Fruit fly (Drosophila melanogaster): Measurements from ENCODE around the gene CG3448.

Gene CG3448

dm6 chr3L:9446731-9447238 is 4.6 kb downstream of the CG3448 start, which contains the start of gene CG3529:
Gene CG3529, plus strand, starts transcription at chr3L:9446864.
- no peak for TF ChIP-seq br (GFP tag; optimal IDR thresholded peaks at IDR 0.05)
- no peak for TF ChIP-seq Abd-B (GFP tag; optimal IDR thresholded peaks at IDR 0.05)
- no peak for TF ChIP-seq woc (GFP tag; optimal IDR thresholded peaks at IDR 0.05)
- no peak for TF ChIP-seq lola (GFP tag; optimal IDR thresholded peaks at IDR 0.05)
- TF ChIP-seq GATAd (GFP tag; optimal IDR thresholded peaks at IDR 0.05): no peak
- TF ChIP-seq fru (GFP tag; optimal IDR thresholded peaks at IDR 0.05): peak; percentile 32
- no peak for TF ChIP-seq Hr78 (GFP tag; optimal IDR thresholded peaks at IDR 0.05)
- TF ChIP-seq Myc (optimal IDR thresholded peaks at IDR 0.05): no peak
- peak; percentile 26 for TF ChIP-seq Hnf4 (GFP tag; optimal IDR thresholded peaks at IDR 0.05)
- TF ChIP-seq ey (GFP tag; optimal IDR thresholded peaks at IDR 0.05): peak; percentile 9
- TF ChIP-seq Mio (GFP tag; optimal IDR thresholded peaks at IDR 0.05): no peak
- TF ChIP-seq brk (GFP tag; optimal IDR thresholded peaks at IDR 0.05): peak; percentile 41
- TF ChIP-seq Dif (GFP tag; optimal IDR thresholded peaks at IDR 0.05; ENCODE audit: partially characterized antibody): no peak
- no peak for TF ChIP-seq dmrt93B (GFP tag; optimal IDR thresholded peaks at IDR 0.05)
- no peak for TF ChIP-seq h (GFP tag; optimal IDR thresholded peaks at IDR 0.05)
- peak; percentile 53 for TF ChIP-seq Sp1 (GFP tag; optimal IDR thresholded peaks at IDR 0.05)
- peak; percentile 12 for TF ChIP-seq CG9705 (GFP tag; optimal IDR thresholded peaks at IDR 0.05)
- no peak for TF ChIP-seq usp (GFP tag; optimal IDR thresholded peaks at IDR 0.05)
- peak; percentile 36 for TF ChIP-seq rgr (GFP tag; optimal IDR thresholded peaks at IDR 0.05)
- no peak for TF ChIP-seq sv (GFP tag; optimal IDR thresholded peaks at IDR 0.05)
- TF ChIP-seq pan (optimal IDR thresholded peaks at IDR 0.05): no peak
- TF ChIP-seq HLH106 (tag; optimal IDR thresholded peaks at IDR 0.05): peak; percentile 56
- no peak for TF ChIP-seq Vsx2 (GFP tag; optimal IDR thresholded peaks at IDR 0.05; ENCODE audit: partially characterized antibody)
- no peak for TF ChIP-seq N (GFP tag; optimal IDR thresholded peaks at IDR 0.05)
- no peak for TF ChIP-seq dl (GFP tag; optimal IDR thresholded peaks at IDR 0.05; ENCODE audit: insufficient read depth in 1 of 2, partially characterized antibody in 2 of 2)
- TF ChIP-seq CrebA (GFP tag; optimal IDR thresholded peaks at IDR 0.05; ENCODE audit: borderline replicate concordance): no peak
- no peak for TF ChIP-seq CG32264 (GFP tag; optimal IDR thresholded peaks at IDR 0.05)
- no peak for TF ChIP-seq psq (GFP tag; optimal IDR thresholded peaks at IDR 0.05)
- TF ChIP-seq tai (GFP tag; optimal IDR thresholded peaks at IDR 0.05): no peak
- no peak for TF ChIP-seq Jra (GFP tag; optimal IDR thresholded peaks at IDR 0.05)
- TF ChIP-seq sage (GFP tag; optimal IDR thresholded peaks at IDR 0.05): peak; percentile 28
- no peak for TF ChIP-seq OdsH (GFP tag; optimal IDR thresholded peaks at IDR 0.05)
- TF ChIP-seq jim (GFP tag; optimal IDR thresholded peaks at IDR 0.05): peak; percentile 63
- peak in 1 of 2 experiments; percentile 38 for TF ChIP-seq foxo (GFP tag; optimal IDR thresholded peaks at IDR 0.05)
- TF ChIP-seq Dfd (GFP tag; optimal IDR thresholded peaks at IDR 0.05): no peak
- no peak for TF ChIP-seq Rel (GFP tag; optimal IDR thresholded peaks at IDR 0.05)
- peak; percentile 61 for TF ChIP-seq Rel (tag; optimal IDR thresholded peaks at IDR 0.05)
- no peak for TF ChIP-seq Hr83 (GFP tag; optimal IDR thresholded peaks at IDR 0.05; ENCODE audit: poor library complexity, severe bottlenecking)
- TF ChIP-seq dsf (GFP tag; optimal IDR thresholded peaks at IDR 0.05; ENCODE audit: borderline replicate concordance): no peak

- TF ChIP-seq Vsx2 (GFP tag; optimal IDR thresholded peaks at IDR 0.05; ENCODE audit: partially characterized antibody) (no peak), Mio (GFP tag; optimal IDR thresholded peaks at IDR 0.05) (no peak), psq (GFP tag; optimal IDR thresholded peaks at IDR 0.05) (no peak), OdsH (GFP tag; optimal IDR thresholded peaks at IDR 0.05) (no peak), sage (GFP tag; optimal IDR thresholded peaks at IDR 0.05) (no peak), N (GFP tag; optimal IDR thresholded peaks at IDR 0.05) (no peak), h (GFP tag; optimal IDR thresholded peaks at IDR 0.05) (no peak), Abd-B (GFP tag; optimal IDR thresholded peaks at IDR 0.05) (no peak), dmrt93B (GFP tag; optimal IDR thresholded peaks at IDR 0.05) (no peak), fru (GFP tag; optimal IDR thresholded peaks at IDR 0.05) (no peak), dsf (GFP tag; optimal IDR thresholded peaks at IDR 0.05; ENCODE audit: borderline replicate concordance) (no peak), rgr (GFP tag; optimal IDR thresholded peaks at IDR 0.05) (no peak), Jra (GFP tag; optimal IDR thresholded peaks at IDR 0.05) (no peak), Dfd (GFP tag; optimal IDR thresholded peaks at IDR 0.05) (no peak), lola (GFP tag; optimal IDR thresholded peaks at IDR 0.05) (no peak)
Measured at dm6 chr3L:9442625-9443282, 8.6 kb downstream of the CG3448 start, which contains the start of gene Srg3. Gene Srg3, plus strand, starts transcription at chr3L:9443232.

Measured in whole organism, wandering third instar larva.